Fruit fly (Drosophila melanogaster) whole organism, embryonic: Measurements from ENCODE around the gene Nct.
A peak's percentile ranks its signal among the peaks of the same experiment; 100 is the strongest.

ENCODE experiments used
- CG2120 ChIP-seq: fragments of 200-800 bp; sonication (Bioruptor generic); optimal IDR thresholded peaks from 3 replicates; lab custom pipeline; 2016; ENCODE audit warnings: missing biosample characterization, missing genetic modification characterization
- CG31224 ChIP-seq: fragments of 200-800 bp; sonication (Bioruptor generic); IDR thresholded peaks from 2 replicates; pipeline ENCODE4 v1.3.6; 2022; ENCODE audit warnings: missing biosample characterization, missing genetic modification characterization
- Dbx ChIP-seq: fragments of 200-800 bp; sonication (Bioruptor generic); IDR thresholded peaks from 3 replicates; pipeline ENCODE4 v1.3.6; 2022; ENCODE audit warnings: missing biosample characterization, missing genetic modification characterization
- Ravus ChIP-seq: fragments of 200-800 bp; sonication (Bioruptor generic); IDR thresholded peaks from 2 replicates; pipeline ENCODE4 v1.3.6; 2022; ENCODE audit warnings: missing biosample characterization, missing genetic modification characterization
- peb ChIP-seq: fragments of 200-800 bp; sonication (Bioruptor generic); IDR thresholded peaks from 2 replicates; pipeline ENCODE4 v1.3.6; 2022; ENCODE audit warnings: missing biosample characterization, missing genetic modification characterization
- wek ChIP-seq: fragments of 200-800 bp; sonication (Bioruptor generic); optimal IDR thresholded peaks from 3 replicates; lab custom pipeline; 2018; ENCODE audit warnings: missing biosample characterization, mild to moderate bottlenecking, missing genetic modification characterization, moderate library complexity

dm6 chr3R:24864719-24865400 lies 13.5 kb downstream of the Nct start, which contains the start of the genes Srg1 and Elal:
- TF ChIP-seq wek (GFP tag; lab: Kevin White, UChicago) (no peak), CG2120 (peak; percentile 25), CG31224 (GFP tag; lab: Robert Waterston, UW) (no peak), Ravus (GFP tag; lab: Robert Waterston, UW) (no peak), peb (no peak), Dbx (0 out of 3 replicates have a peak, but pooled peaks have one; percentile 19)
